Worm (Caenorhabditis elegans): ENCODE measurements around the gene pde-4.

pde-4 gene

ce11 chrII:7678512-7678911 is 27.5 kb upstream of the pde-4 start:
- TF ChIP-seq sea-2 (GFP tag; IDR thresholded peaks at IDR 0.05) (no peak), zfh-2 (GFP tag; conservative IDR thresholded peaks at IDR 0.05) (0 out of 2 replicates have a peak, but pooled peaks have one; percentile 45)

ce11 chrII:7676307-7676905 is 25.4 kb upstream of the pde-4 start:
- TF ChIP-seq zfh-2 (GFP tag; conservative IDR thresholded peaks at IDR 0.05) (0 out of 2 replicates have a peak, but pooled peaks have one; percentile 21), ztf-3 (GFP tag; optimal IDR thresholded peaks at IDR 0.05) (no peak)

ce11 chrII:7675752-7676151 is 24.7 kb upstream of the pde-4 start:
- no peak for TF ChIP-seq lsl-1 (GFP tag; optimal IDR thresholded peaks at IDR 0.05)
- TF ChIP-seq ztf-26 (tag; optimal IDR thresholded peaks at IDR 0.05) = no peak
- no peak for TF ChIP-seq rcor-1 (GFP tag; IDR thresholded peaks at IDR 0.05)
- no peak for TF ChIP-seq mes-4 (tag; optimal IDR thresholded peaks at IDR 0.05)
- no peak for TF ChIP-seq gei-17 (GFP tag; optimal IDR thresholded peaks at IDR 0.05)
- TF ChIP-seq mcd-1 (GFP tag; IDR thresholded peaks at IDR 0.05) = no peak

ce11 chrII:7671705-7672104 is 20.7 kb upstream of the pde-4 start, which contains the start of gene lir-1:
Gene lir-1 (plus strand): TSS chrII:7672005.
- TF ChIP-seq hrde-1 (tag; optimal IDR thresholded peaks at IDR 0.05; ENCODE audit: borderline replicate concordance) (no peak), T07F8.4 (tag; optimal IDR thresholded peaks at IDR 0.05) (no peak), madf-10 (tag; optimal IDR thresholded peaks at IDR 0.05) (no peak), lin-26 (GFP tag; IDR thresholded peaks at IDR 0.05) (no peak), C17E4.6 (GFP tag; IDR thresholded peaks at IDR 0.05) (no peak), B0336.3 (GFP tag; IDR thresholded peaks at IDR 0.05) (no peak)

ce11 chrII:7670039-7670438 is 19.0 kb upstream of the pde-4 start:
- TF ChIP-seq F49E8.2 (tag; optimal IDR thresholded peaks at IDR 0.05; ENCODE audit: insufficient read depth) = no peak
- no peak for TF ChIP-seq hmg-20 (GFP tag; IDR thresholded peaks at IDR 0.05)
- TF ChIP-seq sptf-2 (GFP tag; optimal IDR thresholded peaks at IDR 0.05) = no peak
- no peak for TF ChIP-seq lag-1 (GFP tag; IDR thresholded peaks at IDR 0.05)
- no peak for TF ChIP-seq nfya-1 (tag; optimal IDR thresholded peaks at IDR 0.05; ENCODE audit: borderline replicate concordance, insufficient read depth)
- no peak for TF ChIP-seq die-1 (tag; optimal IDR thresholded peaks at IDR 0.05)
- no peak for TF ChIP-seq madf-10 (tag; optimal IDR thresholded peaks at IDR 0.05)
- no peak for TF ChIP-seq Y95B8A.8 (GFP tag; IDR thresholded peaks at IDR 0.05)
- TF ChIP-seq hlh-12 (tag; optimal IDR thresholded peaks at IDR 0.05) = no peak
- TF ChIP-seq nfyb-1 (GFP tag; IDR thresholded peaks at IDR 0.05) = no peak
- TF ChIP-seq ZK185.1 (tag; optimal IDR thresholded peaks at IDR 0.05; ENCODE audit: poor library complexity, severe bottlenecking) = no peak

ce11 chrII:7669409-7669808 is 18.4 kb upstream of the pde-4 start:
- TF ChIP-seq F33H1.4 (GFP tag; IDR thresholded peaks at IDR 0.05) (no peak), ceh-40 (GFP tag; IDR thresholded peaks at IDR 0.05) (no peak), pha-4 (tag; optimal IDR thresholded peaks at IDR 0.05) (no peak), sea-2 (GFP tag; IDR thresholded peaks at IDR 0.05) (no peak), hrde-1 (tag; optimal IDR thresholded peaks at IDR 0.05; ENCODE audit: borderline replicate concordance) (no peak), repo-1 (tag; optimal IDR thresholded peaks at IDR 0.05) (no peak), F37B4.10 (GFP tag; IDR thresholded peaks at IDR 0.05) (no peak), lin-35 (GFP tag; optimal IDR thresholded peaks at IDR 0.05) (no peak), rpc-1 (optimal IDR thresholded peaks at IDR 0.05) (no peak), rpc-1 (tag; optimal IDR thresholded peaks at IDR 0.05) (no peak), egrh-3 (GFP tag; IDR thresholded peaks at IDR 0.05) (no peak), ceh-27 (GFP tag; optimal IDR thresholded peaks at IDR 0.05) (peak; percentile 16), ceh-79 (tag; optimal IDR thresholded peaks at IDR 0.05) (no peak), let-526 (GFP tag; IDR thresholded peaks at IDR 0.05) (no peak), lin-40 (tag; optimal IDR thresholded peaks at IDR 0.05) (no peak), dpl-1 (GFP tag; optimal IDR thresholded peaks at IDR 0.05) (no peak), F23B12.7 (tag; optimal IDR thresholded peaks at IDR 0.05; ENCODE audit: insufficient read depth) (no peak), cebp-2 (GFP tag; IDR thresholded peaks at IDR 0.05) (no peak)

Data from whole organism, young adult.